Fruit fly (Drosophila melanogaster) whole organism, embryonic: ENCODE measurements around the gene CG9426.
A peak's percentile ranks its signal among the peaks of the same experiment; 100 is the strongest.

Source experiments
- CG11456 ChIP-seq: fragments of 200-800 bp; sonication (Bioruptor generic); IDR thresholded peaks from 3 replicates; pipeline ENCODE4 v1.3.6; 2022; ENCODE audit warnings: missing biosample characterization, missing genetic modification characterization
- CG11696 ChIP-seq: fragments of 200-800 bp; sonication (Bioruptor generic); IDR thresholded peaks from 2 replicates; pipeline ENCODE4 v1.3.6; 2022; ENCODE audit warnings: missing biosample characterization, missing genetic modification characterization
- CG12219 ChIP-seq: fragments of 200-800 bp; sonication (Bioruptor generic); optimal IDR thresholded peaks from 3 replicates; lab custom pipeline; 2018; ENCODE audit warnings: missing biosample characterization, mild to moderate bottlenecking, missing genetic modification characterization
- CG12236 ChIP-seq: fragments of 200-800 bp; sonication (Bioruptor generic); optimal IDR thresholded peaks from 2 replicates; lab custom pipeline; 2016; ENCODE audit warnings: missing biosample characterization, missing genetic modification characterization
- CG13296 ChIP-seq: fragments of 200-800 bp; sonication (Bioruptor generic); optimal IDR thresholded peaks from 3 replicates; lab custom pipeline; 2018; ENCODE audit warnings: missing biosample characterization, mild to moderate bottlenecking, missing genetic modification characterization
- CG13775 ChIP-seq: fragments of 200-800 bp; sonication (Bioruptor generic); optimal IDR thresholded peaks from 3 replicates; lab custom pipeline; 2017; ENCODE audit warnings: missing biosample characterization, mild to moderate bottlenecking, missing genetic modification characterization
- CG14710 ChIP-seq: fragments of 200-800 bp; sonication (Bioruptor generic); optimal IDR thresholded peaks from 3 replicates; lab custom pipeline; 2019; ENCODE audit warnings: missing biosample characterization, mild to moderate bottlenecking, missing genetic modification characterization, moderate library complexity
- CG14965 ChIP-seq: fragments of 200-800 bp; sonication (Bioruptor generic); optimal IDR thresholded peaks from 2 replicates; lab custom pipeline; 2016; ENCODE audit warnings: missing biosample characterization, missing genetic modification characterization, borderline replicate concordance
- CG1529 ChIP-seq: fragments of 200-800 bp; sonication (Bioruptor generic); optimal IDR thresholded peaks from 3 replicates; lab custom pipeline; 2018; ENCODE audit warnings: missing biosample characterization, missing genetic modification characterization
- CG1647 ChIP-seq: fragments of 200-800 bp; sonication (Bioruptor generic); optimal IDR thresholded peaks from 3 replicates; lab custom pipeline; 2016; ENCODE audit warnings: missing biosample characterization, missing genetic modification characterization
- CG17186 ChIP-seq: fragments of 200-800 bp; sonication (Bioruptor generic); optimal IDR thresholded peaks from 3 replicates; lab custom pipeline; 2017; ENCODE audit warnings: missing biosample characterization, missing genetic modification reagents, missing genetic modification characterization
- CG17912 ChIP-seq: fragments of 200-800 bp; sonication (Bioruptor generic); optimal IDR thresholded peaks from 2 replicates; lab custom pipeline; 2018; ENCODE audit warnings: missing biosample characterization, mild to moderate bottlenecking, missing genetic modification characterization
- CG1792 ChIP-seq: fragments of 200-800 bp; sonication (Bioruptor generic); optimal IDR thresholded peaks from 2 replicates; lab custom pipeline; 2016; ENCODE audit warnings: missing biosample characterization, missing genetic modification characterization
- CG1832 ChIP-seq: fragments of 200-800 bp; sonication (Bioruptor generic); optimal IDR thresholded peaks from 2 replicates; lab custom pipeline; 2017; ENCODE audit warnings: missing biosample characterization, mild to moderate bottlenecking, missing genetic modification characterization, inconsistent platforms
- CG18476 ChIP-seq: fragments of 200-800 bp; sonication (Bioruptor generic); optimal IDR thresholded peaks from 2 replicates; lab custom pipeline; 2016; ENCODE audit warnings: missing biosample characterization, mild to moderate bottlenecking, missing genetic modification characterization
- CG2129 ChIP-seq: fragments of 200-800 bp; sonication (Bioruptor generic); IDR thresholded peaks from 2 replicates; pipeline ENCODE4 v1.3.6; 2022; ENCODE audit warnings: missing biosample characterization, missing genetic modification characterization; ENCODE audit not compliant: partially characterized antibody
- CG2678 ChIP-seq: fragments of 200-800 bp; sonication (Bioruptor generic); optimal IDR thresholded peaks from 3 replicates; lab custom pipeline; 2019; ENCODE audit warnings: missing biosample characterization, mild to moderate bottlenecking, missing genetic modification characterization, moderate library complexity
- CG3847 ChIP-seq: fragments of 200-800 bp; sonication (Bioruptor generic); IDR thresholded peaks from 2 replicates; pipeline ENCODE4 v1.3.6; 2022; ENCODE audit warnings: missing biosample characterization, missing genetic modification characterization
- CG4282 ChIP-seq: fragments of 200-800 bp; sonication (Bioruptor generic); optimal IDR thresholded peaks from 2 replicates; lab custom pipeline; 2016; ENCODE audit warnings: missing biosample characterization, missing genetic modification characterization
- CG43689 ChIP-seq: fragments of 200-800 bp; sonication (Bioruptor generic); IDR thresholded peaks from 2 replicates; pipeline ENCODE4 v1.3.6; 2022; ENCODE audit warnings: missing biosample characterization, missing genetic modification characterization
- CG5245 ChIP-seq: fragments of 200-800 bp; sonication (Bioruptor generic); optimal IDR thresholded peaks from 3 replicates; lab custom pipeline; 2016; ENCODE audit warnings: missing biosample characterization, missing genetic modification characterization
- CG5953 ChIP-seq: fragments of 200-800 bp; sonication (Bioruptor generic); IDR thresholded peaks from 2 replicates; pipeline ENCODE4 v1.3.6; 2022; ENCODE audit warnings: missing biosample characterization, missing genetic modification characterization
- CG8089 ChIP-seq: fragments of 200-800 bp; sonication (Bioruptor generic); optimal IDR thresholded peaks from 3 replicates; lab custom pipeline; 2016; ENCODE audit warnings: missing biosample characterization, missing genetic modification characterization
- CG8359 ChIP-seq: fragments of 200-800 bp; sonication (Bioruptor generic); optimal IDR thresholded peaks from 2 replicates; lab custom pipeline; 2017; ENCODE audit warnings: missing biosample characterization, mild to moderate bottlenecking, missing genetic modification characterization, borderline replicate concordance
- CG8478 ChIP-seq: fragments of >200 bp; optimal IDR thresholded peaks from 2 replicates; lab custom pipeline; 2018
- CrebB ChIP-seq: fragments of 200-800 bp; sonication (Bioruptor generic); optimal IDR thresholded peaks from 3 replicates; lab custom pipeline; 2018; ENCODE audit warnings: missing biosample characterization, mild to moderate bottlenecking, missing genetic modification characterization
- Eip74EF ChIP-seq, 2 experiments: fragments of 200-800 bp in 1 of 2; fragments of >200 bp in 1 of 2; sonication (Bioruptor generic) in 1 of 2; optimal IDR thresholded peaks; 2 replicates each; lab custom pipeline; 2017 to 2019; ENCODE audit warnings: missing biosample characterization in 2 of 2, missing genetic modification characterization in 2 of 2, mild to moderate bottlenecking in 1 of 2, moderate library complexity in 1 of 2
- HmgZ ChIP-seq: fragments of 200-800 bp; sonication (Bioruptor generic); optimal IDR thresholded peaks from 2 replicates; lab custom pipeline; 2018; ENCODE audit warnings: missing biosample characterization, mild to moderate bottlenecking, missing genetic modification characterization
- Hsf ChIP-seq: fragments of 200-800 bp; sonication (Bioruptor generic); optimal IDR thresholded peaks from 3 replicates; lab custom pipeline; 2016; ENCODE audit warnings: missing biosample characterization, missing genetic modification characterization
- Ravus ChIP-seq: fragments of 200-800 bp; sonication (Bioruptor generic); IDR thresholded peaks from 2 replicates; pipeline ENCODE4 v1.3.6; 2022; ENCODE audit warnings: missing biosample characterization, missing genetic modification characterization
- Rfx ChIP-seq: fragments of 200-800 bp; sonication (Bioruptor generic); IDR thresholded peaks from 2 replicates; pipeline ENCODE4 v1.3.6; 2022; ENCODE audit warnings: missing biosample characterization, missing genetic modification characterization
- Stat92E ChIP-seq, 3 experiments: fragments of >200 bp in 2 of 3; fragments of 200-800 bp in 1 of 3; sonication (Bioruptor generic) in 1 of 3; optimal IDR thresholded peaks; 2 replicates each; lab custom pipeline; 2017 to 2019; ENCODE audit warnings: missing biosample characterization in 3 of 3, missing genetic modification characterization in 3 of 3, mild to moderate bottlenecking in 1 of 3, moderate library complexity in 1 of 3
- ap ChIP-seq: fragments of 200-800 bp; sonication (Bioruptor generic); IDR thresholded peaks from 2 replicates; pipeline ENCODE4 v1.3.6; 2022; ENCODE audit warnings: missing biosample characterization, missing genetic modification characterization
- ase ChIP-seq: fragments of 200-800 bp; sonication (Bioruptor generic); IDR thresholded peaks from 3 replicates; pipeline ENCODE4 v1.3.6; 2022; ENCODE audit warnings: missing biosample characterization, missing genetic modification characterization
- az2 ChIP-seq: fragments of 200-800 bp; sonication (Bioruptor generic); optimal IDR thresholded peaks from 3 replicates; lab custom pipeline; 2016; ENCODE audit warnings: missing biosample characterization, missing genetic modification characterization
- bbx ChIP-seq: fragments of 200-800 bp; sonication (Bioruptor generic); IDR thresholded peaks from 2 replicates; pipeline ENCODE4 v1.3.6; 2022; ENCODE audit warnings: missing biosample characterization, missing genetic modification characterization; ENCODE audit not compliant: partially characterized antibody
- bcd ChIP-seq: fragments of 200-800 bp; sonication (Bioruptor generic); optimal IDR thresholded peaks from 2 replicates; lab custom pipeline; 2017; ENCODE audit warnings: missing biosample characterization, mild to moderate bottlenecking, missing genetic modification characterization
- cad ChIP-seq: fragments of >200 bp; optimal IDR thresholded peaks from 2 replicates; lab custom pipeline; 2017; ENCODE audit warnings: missing biosample characterization, missing genetic modification characterization
- crp ChIP-seq, 2 experiments: fragments of 200-800 bp; sonication (Bioruptor generic); optimal IDR thresholded peaks; 2 replicates in 1 of 2; 3 replicates in 1 of 2; lab custom pipeline; 2017; ENCODE audit warnings: missing biosample characterization in 2 of 2, missing genetic modification characterization in 2 of 2, mild to moderate bottlenecking in 1 of 2, moderate library complexity in 1 of 2
- dysf ChIP-seq: fragments of 200-800 bp; sonication (Bioruptor generic); IDR thresholded peaks from 3 replicates; pipeline ENCODE4 v1.3.6; 2022; ENCODE audit warnings: missing biosample characterization, missing genetic modification characterization
- ftz-f1 ChIP-seq: fragments of 200-800 bp; sonication (Bioruptor generic); optimal IDR thresholded peaks from 2 replicates; lab custom pipeline; 2016; ENCODE audit warnings: missing biosample characterization, missing genetic modification characterization
- gcm2 ChIP-seq: fragments of 200-800 bp; sonication (Bioruptor generic); optimal IDR thresholded peaks from 2 replicates; lab custom pipeline; 2016; ENCODE audit warnings: missing biosample characterization, missing genetic modification characterization
- hth ChIP-seq: fragments of >200 bp; optimal IDR thresholded peaks from 2 replicates; lab custom pipeline; 2017; ENCODE audit warnings: inconsistent platforms
- jumu ChIP-seq: fragments of 200-800 bp; sonication (Bioruptor generic); optimal IDR thresholded peaks from 3 replicates; lab custom pipeline; 2016; ENCODE audit warnings: missing biosample characterization, missing genetic modification characterization
- kni ChIP-seq: fragments of 200-800 bp; sonication (Bioruptor generic); optimal IDR thresholded peaks from 3 replicates; lab custom pipeline; 2017; ENCODE audit warnings: mild to moderate bottlenecking, missing biosample characterization, missing genetic modification reagents, missing genetic modification characterization
- knrl ChIP-seq: fragments of 200-800 bp; sonication (Bioruptor generic); IDR thresholded peaks from 3 replicates; pipeline ENCODE4 v1.3.6; 2022; ENCODE audit warnings: missing biosample characterization, missing genetic modification characterization; ENCODE audit not compliant: partially characterized antibody
- pnt ChIP-seq: fragments of 200-800 bp; sonication (Bioruptor generic); optimal IDR thresholded peaks from 3 replicates; lab custom pipeline; 2016; ENCODE audit warnings: missing biosample characterization, missing genetic modification characterization
- scrt ChIP-seq: fragments of 200-800 bp; sonication (Bioruptor generic); optimal IDR thresholded peaks from 2 replicates; lab custom pipeline; 2018; ENCODE audit warnings: missing biosample characterization, mild to moderate bottlenecking, missing genetic modification characterization, moderate library complexity
- sima ChIP-seq: fragments of 200-800 bp; sonication (Bioruptor generic); optimal IDR thresholded peaks from 2 replicates; lab custom pipeline; 2016; ENCODE audit warnings: missing biosample characterization, missing genetic modification characterization
- sisA ChIP-seq: fragments of 200-800 bp; sonication (Bioruptor generic); IDR thresholded peaks from 2 replicates; pipeline ENCODE4 v1.3.6; 2022; ENCODE audit warnings: missing biosample characterization, missing genetic modification characterization
- toy ChIP-seq: fragments of 200-800 bp; sonication (Bioruptor generic); IDR thresholded peaks from 2 replicates; pipeline ENCODE4 v1.3.6; 2022; ENCODE audit warnings: missing biosample characterization, missing genetic modification characterization

Gene CG9426

DNA sequence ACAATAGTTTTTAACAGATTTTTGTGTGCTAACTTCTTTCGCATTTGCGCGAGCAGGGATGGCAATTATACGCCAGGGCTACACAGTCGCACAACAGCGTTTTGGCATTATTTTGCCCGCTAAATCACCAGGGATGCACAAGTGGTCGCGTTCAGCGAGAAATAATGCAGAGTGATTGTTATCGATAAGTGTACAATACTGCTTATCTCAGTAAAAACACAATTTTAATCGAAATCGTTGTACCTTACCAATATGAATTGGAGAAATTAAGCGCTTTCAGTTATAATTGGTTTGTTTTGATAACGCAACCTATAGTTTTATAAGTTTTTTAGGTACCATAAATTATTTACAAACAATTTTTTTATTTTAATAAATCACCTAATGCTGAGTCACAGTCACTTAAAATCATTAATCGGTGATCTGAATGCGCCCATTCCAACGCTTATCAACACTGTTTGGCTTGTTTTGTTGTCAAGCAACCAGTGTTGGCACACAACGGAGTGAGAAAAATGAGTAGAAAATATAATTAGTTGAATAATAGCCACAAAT, 42.9 kb downstream of the CG9426 start, which contains the start of the genes Sfmbt and CG5439 (continued):
- peak; percentile 84 for TF ChIP-seq HmgZ
- peak; percentile 74 for TF ChIP-seq dysf (GFP tag; lab: Robert Waterston, UW)
- TF ChIP-seq hth, result no peak
- TF ChIP-seq CG11696 (GFP tag; lab: Robert Waterston, UW), result no peak
- TF ChIP-seq CG11456 (GFP tag; lab: Robert Waterston, UW), result peak; percentile 81
- no peak for TF ChIP-seq CG2678 (tag; lab: Kevin White, UChicago)
- no peak for TF ChIP-seq gcm2 (GFP tag; lab: Kevin White, UChicago)
- TF ChIP-seq CrebB, result no peak
- TF ChIP-seq CG5953 (GFP tag; lab: Robert Waterston, UW), result no peak
- TF ChIP-seq CG2129 (GFP tag; lab: Robert Waterston, UW), result no peak
- peak; percentile 72 for TF ChIP-seq CG17912 (GFP tag; lab: Kevin White, UChicago)
- peak; percentile 71 for TF ChIP-seq az2 (GFP tag; lab: Kevin White, UChicago)
- peak; percentile 82 for TF ChIP-seq pnt (GFP tag; lab: Kevin White, UChicago)
- no peak for TF ChIP-seq bbx
- peak; percentile 77 for TF ChIP-seq Rfx (GFP tag; lab: Robert Waterston, UW)
- no peak for TF ChIP-seq Eip74EF (GFP tag; optimal IDR thresholded peaks at IDR 0.05; lab: Kevin White, UChicago)
- TF ChIP-seq CG14965 (GFP tag; lab: Kevin White, UChicago), result no peak
- TF ChIP-seq CG1647, result peak; percentile 50
- TF ChIP-seq knrl (GFP tag; lab: Robert Waterston, UW), result peak; percentile 62
- no peak for TF ChIP-seq CG12219 (GFP tag; lab: Kevin White, UChicago)
- peak; percentile 81 for TF ChIP-seq CG3847 (GFP tag; lab: Robert Waterston, UW)
- no peak for TF ChIP-seq CG4282 (GFP tag; lab: Kevin White, UChicago)
- TF ChIP-seq CG8478 (lab: Kevin White, UChicago), result no peak
- TF ChIP-seq toy, result no peak
- TF ChIP-seq ase, result 0 out of 3 replicates have a peak, but pooled peaks have one; percentile 45
- peak; percentile 25 for TF ChIP-seq CG12236
- peak in 1 of 2 experiments; percentile 69 for TF ChIP-seq crp (GFP tag; optimal IDR thresholded peaks at IDR 0.05; lab: Kevin White, UChicago)
- TF ChIP-seq CG17186 (GFP tag; lab: Kevin White, UChicago), result peak; percentile 90
- peak; percentile 31 for TF ChIP-seq CG1792 (GFP tag; lab: Kevin White, UChicago)
- TF ChIP-seq CG8359 (GFP tag; lab: Kevin White, UChicago), result no peak
- TF ChIP-seq CG5245 (GFP tag; lab: Kevin White, UChicago), result peak; percentile 55
- TF ChIP-seq bcd (GFP tag; lab: Kevin White, UChicago), result no peak
- no peak for TF ChIP-seq ftz-f1 (GFP tag; lab: Kevin White, UChicago)
- no peak for TF ChIP-seq CG43689 (GFP tag; lab: Robert Waterston, UW)
- TF ChIP-seq Hsf (GFP tag; lab: Kevin White, UChicago), result peak; percentile 83
- no peak for TF ChIP-seq CG13296
- TF ChIP-seq Ravus (GFP tag; lab: Robert Waterston, UW), result no peak
- TF ChIP-seq CG18476 (GFP tag; lab: Kevin White, UChicago), result peak; percentile 76
- TF ChIP-seq CG14710 (tag; lab: Kevin White, UChicago), result peak; percentile 95
- peak; percentile 85 for TF ChIP-seq jumu (GFP tag; lab: Kevin White, UChicago)
- TF ChIP-seq CG1529 (GFP tag; lab: Kevin White, UChicago), result no peak
- TF ChIP-seq scrt (GFP tag; lab: Kevin White, UChicago), result no peak
- TF ChIP-seq ap (GFP tag; lab: Robert Waterston, UW), result no peak
- TF ChIP-seq sima, result no peak
- TF ChIP-seq sisA (GFP tag; lab: Robert Waterston, UW), result peak; percentile 77
- TF ChIP-seq Stat92E (GFP tag; optimal IDR thresholded peaks at IDR 0.05; lab: Kevin White, UChicago), result peak in 1 of 3 experiments; percentile 30
- peak; percentile 39 for TF ChIP-seq CG8089
- TF ChIP-seq cad (GFP tag; lab: Kevin White, UChicago), result no peak
- no peak for TF ChIP-seq CG1832 (GFP tag; lab: Kevin White, UChicago)
- TF ChIP-seq kni, result no peak
- peak; percentile 88 for TF ChIP-seq CG13775 (GFP tag; lab: Kevin White, UChicago)
